Fruit fly (Drosophila melanogaster) whole organism, embryonic: Measurements from ENCODE around the gene CaMKII.

Experiments
- Adf1 ChIP-seq: fragments of 200-800 bp; sonication (Bioruptor generic); IDR thresholded peaks from 2 replicates; pipeline ENCODE4 v1.3.6; 2022; ENCODE audit warnings: missing biosample characterization, missing genetic modification characterization
- CG10267 ChIP-seq: fragments of 200-800 bp; sonication (Bioruptor generic); optimal IDR thresholded peaks from 2 replicates; lab custom pipeline; 2018; ENCODE audit warnings: missing biosample characterization, mild to moderate bottlenecking, missing genetic modification characterization, moderate library complexity
- CG11085 ChIP-seq: fragments of 200-800 bp; sonication (Bioruptor generic); IDR thresholded peaks from 2 replicates; pipeline ENCODE4 v1.3.6; 2022; ENCODE audit warnings: missing biosample characterization, missing genetic modification characterization
- CG1233 ChIP-seq: fragments of 200-800 bp; sonication (Bioruptor generic); optimal IDR thresholded peaks from 4 replicates; lab custom pipeline; 2018; ENCODE audit warnings: missing biosample characterization, mild to moderate bottlenecking, missing genetic modification characterization
- CG12659 ChIP-seq: fragments of 200-800 bp; sonication (Bioruptor generic); optimal IDR thresholded peaks from 3 replicates; lab custom pipeline; 2017; ENCODE audit warnings: mild to moderate bottlenecking, missing biosample characterization, missing genetic modification reagents, missing genetic modification characterization
- CG14667 ChIP-seq: fragments of 200-800 bp; sonication (Bioruptor generic); IDR thresholded peaks from 2 replicates; pipeline ENCODE4 v1.3.6; 2022; ENCODE audit warnings: missing biosample characterization, missing genetic modification characterization
- CG14860 ChIP-seq: fragments of 200-800 bp; sonication (Bioruptor generic); IDR thresholded peaks from 3 replicates; pipeline ENCODE4 v1.3.6; 2022; ENCODE audit warnings: missing biosample characterization, missing genetic modification characterization; ENCODE audit not compliant: partially characterized antibody
- CG15073 ChIP-seq: fragments of 200-800 bp; sonication (Bioruptor generic); optimal IDR thresholded peaks from 2 replicates; lab custom pipeline; 2016; ENCODE audit warnings: missing biosample characterization, missing genetic modification characterization
- CG17612 ChIP-seq: fragments of 200-800 bp; sonication (Bioruptor generic); IDR thresholded peaks from 2 replicates; pipeline ENCODE4 v1.3.6; 2022; ENCODE audit warnings: missing biosample characterization, missing genetic modification characterization
- CG2120 ChIP-seq: fragments of 200-800 bp; sonication (Bioruptor generic); optimal IDR thresholded peaks from 3 replicates; lab custom pipeline; 2016; ENCODE audit warnings: missing biosample characterization, missing genetic modification characterization
- CG30403 ChIP-seq: fragments of 200-800 bp; sonication (Bioruptor generic); optimal IDR thresholded peaks from 3 replicates; lab custom pipeline; 2016; ENCODE audit warnings: missing biosample characterization, missing genetic modification characterization
- CG31224 ChIP-seq: fragments of 200-800 bp; sonication (Bioruptor generic); IDR thresholded peaks from 2 replicates; pipeline ENCODE4 v1.3.6; 2022; ENCODE audit warnings: missing biosample characterization, missing genetic modification characterization
- CG4820 ChIP-seq: fragments of 200-800 bp; sonication (Bioruptor generic); optimal IDR thresholded peaks from 3 replicates; lab custom pipeline; 2016; ENCODE audit warnings: missing biosample characterization, missing genetic modification characterization
- CG5953 ChIP-seq: fragments of 200-800 bp; sonication (Bioruptor generic); IDR thresholded peaks from 2 replicates; pipeline ENCODE4 v1.3.6; 2022; ENCODE audit warnings: missing biosample characterization, missing genetic modification characterization
- CG6272 ChIP-seq: fragments of 200-800 bp; sonication (Bioruptor generic); IDR thresholded peaks from 2 replicates; pipeline ENCODE4 v1.3.6; 2022; ENCODE audit warnings: missing biosample characterization, missing genetic modification characterization
- CG7271 ChIP-seq: fragments of 200-800 bp; sonication (Bioruptor generic); optimal IDR thresholded peaks from 2 replicates; lab custom pipeline; 2018; ENCODE audit warnings: missing biosample characterization, mild to moderate bottlenecking, missing genetic modification characterization, moderate library complexity
- CG7963 ChIP-seq: fragments of 200-800 bp; sonication (Bioruptor generic); IDR thresholded peaks from 3 replicates; pipeline ENCODE4 v1.3.6; 2022; ENCODE audit warnings: missing biosample characterization, missing genetic modification characterization; ENCODE audit not compliant: partially characterized antibody
- CG9437 ChIP-seq: fragments of 200-800 bp; sonication (Bioruptor generic); optimal IDR thresholded peaks from 2 replicates; lab custom pipeline; 2018; ENCODE audit warnings: missing biosample characterization, mild to moderate bottlenecking, missing genetic modification characterization
- CTCF ChIP-seq: fragments of 200-800 bp; sonication (Bioruptor generic); optimal IDR thresholded peaks from 2 replicates; lab custom pipeline; 2017; ENCODE audit warnings: missing biosample characterization, mild to moderate bottlenecking, missing genetic modification characterization, moderate library complexity
- Chrac-16 ChIP-seq: fragments of 200-800 bp; sonication (Bioruptor generic); optimal IDR thresholded peaks from 3 replicates; lab custom pipeline; 2016; ENCODE audit warnings: missing biosample characterization, missing genetic modification characterization
- D19A ChIP-seq: fragments of 200-800 bp; optimal IDR thresholded peaks from 3 replicates; lab custom pipeline; 2019; ENCODE audit warnings: missing biosample characterization, mild to moderate bottlenecking, missing genetic modification characterization, moderate library complexity
- Dip2 ChIP-seq: fragments of 200-800 bp; sonication (Bioruptor generic); IDR thresholded peaks from 2 replicates; pipeline ENCODE4 v1.3.6; 2022; ENCODE audit warnings: missing biosample characterization, missing genetic modification characterization
- Gsc ChIP-seq: fragments of 200-800 bp; sonication (Bioruptor generic); IDR thresholded peaks from 2 replicates; pipeline ENCODE4 v1.3.6; 2022; ENCODE audit warnings: missing biosample characterization, missing genetic modification characterization
- Hey ChIP-seq: fragments of 200-800 bp; sonication (Bioruptor generic); optimal IDR thresholded peaks from 3 replicates; lab custom pipeline; 2018; ENCODE audit warnings: missing biosample characterization, mild to moderate bottlenecking, missing genetic modification characterization
- Hmr ChIP-seq: fragments of 200-800 bp; sonication (Bioruptor generic); optimal IDR thresholded peaks from 3 replicates; lab custom pipeline; 2017; ENCODE audit warnings: mild to moderate bottlenecking, missing biosample characterization, missing genetic modification reagents, missing genetic modification characterization
- Jarid2 ChIP-seq: fragments of 200-800 bp; sonication (Bioruptor generic); optimal IDR thresholded peaks from 3 replicates; lab custom pipeline; 2017; ENCODE audit warnings: mild to moderate bottlenecking, missing biosample characterization, missing genetic modification reagents, missing genetic modification characterization
- Kr ChIP-seq: fragments of 200-800 bp; sonication (Bioruptor generic); optimal IDR thresholded peaks from 2 replicates; lab custom pipeline; 2017; ENCODE audit warnings: missing biosample characterization, mild to moderate bottlenecking, missing genetic modification characterization
- Lim3 ChIP-seq: fragments of 200-800 bp; sonication (Bioruptor generic); IDR thresholded peaks from 2 replicates; pipeline ENCODE4 v1.3.6; 2022; ENCODE audit warnings: missing biosample characterization, missing genetic modification characterization
- Max ChIP-seq: fragments of 200-800 bp; sonication (Bioruptor generic); optimal IDR thresholded peaks from 2 replicates; lab custom pipeline; 2016; ENCODE audit warnings: missing biosample characterization, mild to moderate bottlenecking, missing genetic modification characterization
- Med ChIP-seq: fragments of 200-800 bp; sonication (Bioruptor generic); peaks from one replicate; lab custom pipeline; 2016; ENCODE audit warnings: missing biosample characterization, missing genetic modification characterization, mild to moderate bottlenecking, inconsistent platforms, moderate library complexity
- Optix ChIP-seq: fragments of 200-800 bp; sonication (Bioruptor generic); IDR thresholded peaks from 3 replicates; pipeline ENCODE4 v1.3.6; 2022; ENCODE audit warnings: missing biosample characterization, missing genetic modification characterization
- Sox102F ChIP-seq: fragments of 200-800 bp; sonication (Bioruptor generic); optimal IDR thresholded peaks from 2 replicates; lab custom pipeline; 2018; ENCODE audit warnings: missing biosample characterization, mild to moderate bottlenecking, missing genetic modification characterization, moderate library complexity
- Sry-β ChIP-seq: fragments of 200-800 bp; sonication (Bioruptor generic); optimal IDR thresholded peaks from 2 replicates; lab custom pipeline; 2018; ENCODE audit warnings: missing biosample characterization, mild to moderate bottlenecking, missing genetic modification characterization, moderate library complexity
- cad ChIP-seq: fragments of >200 bp; optimal IDR thresholded peaks from 2 replicates; lab custom pipeline; 2017; ENCODE audit warnings: missing biosample characterization, missing genetic modification characterization
- caup ChIP-seq: fragments of 200-800 bp; sonication (Bioruptor generic); optimal IDR thresholded peaks from 3 replicates; lab custom pipeline; 2017; ENCODE audit warnings: missing biosample characterization, mild to moderate bottlenecking, missing genetic modification characterization, moderate library complexity; ENCODE audit not compliant: severe bottlenecking
- chinmo ChIP-seq: fragments of 200-800 bp; sonication (Bioruptor generic); IDR thresholded peaks from 4 replicates; pipeline ENCODE4 v1.3.6; 2022; ENCODE audit warnings: missing biosample characterization, missing genetic modification characterization; ENCODE audit not compliant: partially characterized antibody
- danr ChIP-seq: fragments of 200-800 bp; sonication (Bioruptor generic); IDR thresholded peaks from 2 replicates; pipeline ENCODE4 v1.3.6; 2022; ENCODE audit warnings: missing biosample characterization, missing genetic modification characterization
- dmrt11E ChIP-seq: fragments of 200-800 bp; sonication (Bioruptor generic); optimal IDR thresholded peaks from 3 replicates; lab custom pipeline; 2018; ENCODE audit warnings: missing biosample characterization, mild to moderate bottlenecking, missing genetic modification characterization, moderate library complexity
- fru ChIP-seq: fragments of >200 bp; optimal IDR thresholded peaks from 2 replicates; lab custom pipeline; 2017
- gem ChIP-seq: fragments of 200-800 bp; sonication (Bioruptor generic); optimal IDR thresholded peaks from 2 replicates; lab custom pipeline; 2019; ENCODE audit warnings: missing biosample characterization, mild to moderate bottlenecking, missing genetic modification characterization, moderate library complexity
- gsb ChIP-seq: fragments of 200-800 bp; sonication (Bioruptor generic); IDR thresholded peaks from 2 replicates; pipeline ENCODE4 v1.3.6; 2022; ENCODE audit warnings: missing biosample characterization, missing genetic modification characterization
- inv ChIP-seq: fragments of 200-800 bp; sonication (Bioruptor generic); IDR thresholded peaks from 2 replicates; pipeline ENCODE4 v1.3.6; 2022; ENCODE audit warnings: missing biosample characterization, missing genetic modification characterization; ENCODE audit not compliant: partially characterized antibody
- nau ChIP-seq: fragments of 200-800 bp; sonication (Bioruptor generic); optimal IDR thresholded peaks from 3 replicates; lab custom pipeline; 2017; ENCODE audit warnings: missing biosample characterization, mild to moderate bottlenecking, missing genetic modification characterization, missing genetic modification reagents
- onecut ChIP-seq: fragments of 200-800 bp; sonication (Bioruptor generic); IDR thresholded peaks from 2 replicates; pipeline ENCODE4 v1.3.6; 2022; ENCODE audit warnings: missing biosample characterization, missing genetic modification characterization
- pzg ChIP-seq: fragments of 200-800 bp; sonication (Bioruptor generic); optimal IDR thresholded peaks from 3 replicates; lab custom pipeline; 2018; ENCODE audit warnings: missing biosample characterization, mild to moderate bottlenecking, missing genetic modification characterization, moderate library complexity
- row ChIP-seq: fragments of 200-800 bp; sonication (Bioruptor generic); IDR thresholded peaks from 3 replicates; pipeline ENCODE4 v1.3.6; 2022; ENCODE audit warnings: missing biosample characterization, missing genetic modification characterization
- slbo ChIP-seq: fragments of 200-800 bp; sonication (Bioruptor generic); IDR thresholded peaks from 2 replicates; pipeline ENCODE4 v1.3.6; 2022; ENCODE audit warnings: missing biosample characterization, missing genetic modification characterization
- sna ChIP-seq: fragments of 200-800 bp; sonication (Bioruptor generic); IDR thresholded peaks from 2 replicates; pipeline ENCODE4 v1.3.6; 2022; ENCODE audit warnings: missing biosample characterization, missing genetic modification characterization; ENCODE audit not compliant: partially characterized antibody
- sug ChIP-seq: fragments of 200-800 bp; optimal IDR thresholded peaks from 2 replicates; lab custom pipeline; 2019; ENCODE audit warnings: missing biosample characterization, mild to moderate bottlenecking, missing genetic modification characterization, moderate library complexity
- tgo ChIP-seq: fragments of 200-800 bp; sonication (Bioruptor generic); IDR thresholded peaks from 3 replicates; pipeline ENCODE4 v1.3.6; 2022; ENCODE audit warnings: missing biosample characterization, missing genetic modification characterization
- unpg ChIP-seq: fragments of 200-800 bp; sonication (Bioruptor generic); optimal IDR thresholded peaks from 3 replicates; lab custom pipeline; 2018; ENCODE audit warnings: missing biosample characterization, mild to moderate bottlenecking, missing genetic modification characterization, moderate library complexity
- zf30C ChIP-seq: fragments of 200-800 bp; sonication (Bioruptor generic); optimal IDR thresholded peaks from 3 replicates; lab custom pipeline; 2018; ENCODE audit warnings: missing biosample characterization, mild to moderate bottlenecking, missing genetic modification characterization
- zfh1 ChIP-seq: fragments of 200-800 bp; sonication (Bioruptor generic); IDR thresholded peaks from 3 replicates; pipeline ENCODE4 v1.3.6; 2022; ENCODE audit warnings: missing biosample characterization, missing genetic modification characterization

CaMKII gene

dm6 chr4:1064219-1064618 lies 10.7 kb upstream of the CaMKII start (continued):
- no peak for TF ChIP-seq gsb (GFP tag; lab: Robert Waterston, UW)
- no peak for TF ChIP-seq tgo
- no peak for TF ChIP-seq Lim3
- no peak for TF ChIP-seq CG31224
- no peak for TF ChIP-seq Kr
- no peak for TF ChIP-seq CG4820 (GFP tag; lab: Kevin White, UChicago)
- TF ChIP-seq CG6272 (GFP tag; lab: Robert Waterston, UW): no peak
- TF ChIP-seq CG30403 (GFP tag; lab: Kevin White, UChicago): peak; percentile 7
- no peak for TF ChIP-seq CG9437 (GFP tag; lab: Kevin White, UChicago)
- no peak for TF ChIP-seq CG12659 (GFP tag; lab: Kevin White, UChicago)
- TF ChIP-seq Dip2: no peak
- peak; percentile 75 for TF ChIP-seq zf30C (GFP tag; lab: Kevin White, UChicago)
- no peak for TF ChIP-seq unpg (GFP tag; lab: Kevin White, UChicago)
- TF ChIP-seq slbo: no peak
- TF ChIP-seq Adf1: no peak
- TF ChIP-seq sna: no peak
- no peak for TF ChIP-seq zfh1 (GFP tag; lab: Robert Waterston, UW)
- no peak for TF ChIP-seq CG7963
- TF ChIP-seq dmrt11E: peak; percentile 38
- TF ChIP-seq CG10267 (tag; lab: Kevin White, UChicago): no peak
- peak; percentile 65 for TF ChIP-seq gem (tag; lab: Kevin White, UChicago)
- TF ChIP-seq sug: no peak
- TF ChIP-seq D19A: peak; percentile 44
- no peak for TF ChIP-seq inv
- no peak for TF ChIP-seq CTCF (GFP tag; lab: Kevin White, UChicago)
- no peak for TF ChIP-seq CG15073 (GFP tag; lab: Kevin White, UChicago)
- no peak for TF ChIP-seq Hey (tag; lab: Kevin White, UChicago)
- TF ChIP-seq CG7271 (tag; lab: Kevin White, UChicago): no peak
- TF ChIP-seq fru: no peak
- TF ChIP-seq Med (GFP tag; lab: Kevin White, UChicago): no peak
- TF ChIP-seq Hmr: no peak
- no peak for TF ChIP-seq Jarid2
- no peak for TF ChIP-seq Sry-β (GFP tag; lab: Kevin White, UChicago)
- TF ChIP-seq chinmo (GFP tag; lab: Robert Waterston, UW): no peak
- TF ChIP-seq Chrac-16 (GFP tag; lab: Kevin White, UChicago): peak; percentile 3
- no peak for TF ChIP-seq caup (GFP tag; lab: Kevin White, UChicago)
- no peak for TF ChIP-seq cad
- no peak for TF ChIP-seq Max (GFP tag; lab: Kevin White, UChicago)
- TF ChIP-seq Gsc (GFP tag; lab: Robert Waterston, UW): no peak
- TF ChIP-seq danr (GFP tag; lab: Robert Waterston, UW): no peak
- TF ChIP-seq CG11085 (GFP tag; lab: Robert Waterston, UW): no peak
- no peak for TF ChIP-seq CG14667 (GFP tag; lab: Robert Waterston, UW)
- no peak for TF ChIP-seq CG2120 (GFP tag; lab: Kevin White, UChicago)
- peak; percentile 32 for TF ChIP-seq row
- no peak for TF ChIP-seq nau (GFP tag; lab: Kevin White, UChicago)
- TF ChIP-seq Optix (GFP tag; lab: Robert Waterston, UW): no peak
- no peak for TF ChIP-seq Sox102F (GFP tag; lab: Kevin White, UChicago)
- TF ChIP-seq CG14860 (GFP tag; lab: Robert Waterston, UW): no peak
- no peak for TF ChIP-seq CG17612 (GFP tag; lab: Robert Waterston, UW)
- no peak for TF ChIP-seq pzg
- TF ChIP-seq CG1233 (GFP tag; lab: Kevin White, UChicago): no peak
- TF ChIP-seq CG5953: no peak
- TF ChIP-seq onecut (GFP tag; lab: Robert Waterston, UW): no peak
